Fruit fly (Drosophila melanogaster) whole organism, prepupa: ENCODE results near the gene robl37BC.

ENCODE experiments used
- Blimp-1 ChIP-seq: fragments of 200-800 bp; sonication (Bioruptor generic); optimal IDR thresholded peaks from 3 replicates; lab custom pipeline; 2017; ENCODE audit warnings: missing biosample characterization, missing genetic modification characterization, mild to moderate bottlenecking, moderate library complexity, missing genetic modification reagents
- CG10631 ChIP-seq: fragments of 200-800 bp; sonication (Bioruptor generic); optimal IDR thresholded peaks from 2 replicates; lab custom pipeline; 2016; ENCODE audit warnings: missing biosample characterization, missing genetic modification characterization
- CG10669 ChIP-seq: fragments of 200-800 bp; sonication (Bioruptor generic); optimal IDR thresholded peaks from 3 replicates; lab custom pipeline; 2018; ENCODE audit warnings: missing biosample characterization, mild to moderate bottlenecking, missing genetic modification characterization, moderate library complexity
- CG11294 ChIP-seq: fragments of 200-800 bp; sonication (Bioruptor generic); IDR thresholded peaks from 2 replicates; pipeline ENCODE4 v1.3.6; 2022; ENCODE audit warnings: missing biosample characterization, missing genetic modification characterization
- CG11762 ChIP-seq: fragments of 200-800 bp; sonication (Bioruptor generic); optimal IDR thresholded peaks from 3 replicates; lab custom pipeline; 2016; ENCODE audit warnings: missing biosample characterization, missing genetic modification characterization; ENCODE audit not compliant: insufficient read depth
- CG11902 ChIP-seq: fragments of 200-800 bp; sonication (Bioruptor generic); optimal IDR thresholded peaks from 3 replicates; lab custom pipeline; 2016; ENCODE audit warnings: missing biosample characterization, missing genetic modification characterization
- CG15336 ChIP-seq: fragments of 200-800 bp; sonication (Bioruptor generic); IDR thresholded peaks from 2 replicates; pipeline ENCODE4 v1.3.6; 2022; ENCODE audit warnings: missing biosample characterization, missing genetic modification characterization
- CG16779 ChIP-seq: fragments of 200-800 bp; sonication (Bioruptor generic); optimal IDR thresholded peaks from 3 replicates; lab custom pipeline; 2017; ENCODE audit warnings: missing biosample characterization, mild to moderate bottlenecking, missing genetic modification characterization
- CG3032 ChIP-seq: fragments of 200-800 bp; optimal IDR thresholded peaks from 2 replicates; lab custom pipeline; 2019; ENCODE audit warnings: missing biosample characterization, mild to moderate bottlenecking, missing genetic modification characterization, moderate library complexity
- CG31627 ChIP-seq: fragments of 200-800 bp; sonication (Bioruptor generic); optimal IDR thresholded peaks from 3 replicates; lab custom pipeline; 2016; ENCODE audit warnings: missing biosample characterization, missing genetic modification characterization
- CG32006 ChIP-seq: fragments of 200-800 bp; sonication (Bioruptor generic); optimal IDR thresholded peaks from 3 replicates; lab custom pipeline; 2017; ENCODE audit warnings: missing biosample characterization, mild to moderate bottlenecking, missing genetic modification characterization
- CG34406 ChIP-seq: fragments of 200-800 bp; sonication (Bioruptor generic); optimal IDR thresholded peaks from 3 replicates; lab custom pipeline; 2016; ENCODE audit warnings: missing biosample characterization, missing genetic modification characterization
- CG3919 ChIP-seq: fragments of 200-800 bp; sonication (Bioruptor generic); optimal IDR thresholded peaks from 3 replicates; lab custom pipeline; 2016; ENCODE audit warnings: missing biosample characterization, missing genetic modification characterization
- CG6163 ChIP-seq: fragments of 200-800 bp; sonication (Bioruptor generic); IDR thresholded peaks from 3 replicates; pipeline ENCODE4 v1.3.6; 2022; ENCODE audit warnings: missing biosample characterization, missing genetic modification characterization
- CG6276 ChIP-seq: fragments of 200-800 bp; sonication (Bioruptor generic); optimal IDR thresholded peaks from 2 replicates; lab custom pipeline; 2017; ENCODE audit warnings: missing biosample characterization, mild to moderate bottlenecking, missing genetic modification characterization
- CG6792 ChIP-seq: fragments of 200-800 bp; sonication (Bioruptor generic); optimal IDR thresholded peaks from 3 replicates; lab custom pipeline; 2016; ENCODE audit warnings: missing biosample characterization, missing genetic modification characterization
- CG6854 ChIP-seq: fragments of 200-800 bp; sonication (Bioruptor generic); optimal IDR thresholded peaks from 2 replicates; lab custom pipeline; 2017; ENCODE audit warnings: missing biosample characterization, mild to moderate bottlenecking, missing genetic modification characterization
- CG7368 ChIP-seq: fragments of 200-800 bp; sonication (Bioruptor generic); optimal IDR thresholded peaks from 3 replicates; lab custom pipeline; 2016; ENCODE audit warnings: missing biosample characterization, missing genetic modification characterization
- CG8319 ChIP-seq: fragments of 200-800 bp; sonication (Bioruptor generic); optimal IDR thresholded peaks from 3 replicates; lab custom pipeline; 2016; ENCODE audit warnings: missing biosample characterization, missing genetic modification characterization
- CG8632 ChIP-seq: fragments of 200-800 bp; sonication (Bioruptor generic); optimal IDR thresholded peaks from 3 replicates; lab custom pipeline; 2016; ENCODE audit warnings: missing biosample characterization, missing genetic modification characterization
- Eip75B ChIP-seq: fragments of 200-800 bp; sonication (Bioruptor generic); optimal IDR thresholded peaks from 3 replicates; lab custom pipeline; 2016; ENCODE audit warnings: missing biosample characterization, missing genetic modification characterization
- Eip78C ChIP-seq: fragments of 200-800 bp; sonication (Bioruptor generic); peaks from one replicate; lab custom pipeline; 2016; ENCODE audit warnings: missing biosample characterization, missing genetic modification characterization
- Ets21C ChIP-seq: fragments of 200-800 bp; sonication (Bioruptor generic); optimal IDR thresholded peaks from 3 replicates; lab custom pipeline; 2016; ENCODE audit warnings: missing biosample characterization, missing genetic modification characterization
- Ets96B ChIP-seq: fragments of 200-800 bp; optimal IDR thresholded peaks from 2 replicates; lab custom pipeline; 2019; ENCODE audit warnings: missing biosample characterization, mild to moderate bottlenecking, missing genetic modification characterization, moderate library complexity
- Hr38 ChIP-seq: sonication (Bioruptor generic); optimal IDR thresholded peaks from 2 replicates; lab custom pipeline; 2016; ENCODE audit warnings: missing biosample characterization, missing genetic modification characterization
- Hr39 ChIP-seq: fragments of 200-800 bp; sonication (Bioruptor generic); optimal IDR thresholded peaks from 2 replicates; lab custom pipeline; 2016; ENCODE audit warnings: missing biosample characterization, missing genetic modification characterization
- Met ChIP-seq: fragments of 200-800 bp; sonication (Bioruptor generic); optimal IDR thresholded peaks from 3 replicates; lab custom pipeline; 2016; ENCODE audit warnings: missing biosample characterization, missing genetic modification characterization
- Smox ChIP-seq: fragments of 200-800 bp; sonication (Bioruptor generic); optimal IDR thresholded peaks from 3 replicates; lab custom pipeline; 2016; ENCODE audit warnings: missing biosample characterization, missing genetic modification characterization
- Sox102F ChIP-seq: fragments of 200-800 bp; sonication (Bioruptor generic); optimal IDR thresholded peaks from 2 replicates; lab custom pipeline; 2016; ENCODE audit warnings: missing biosample characterization, mild to moderate bottlenecking, missing genetic modification characterization
- Sox14 ChIP-seq: fragments of 200-800 bp; sonication (Bioruptor generic); optimal IDR thresholded peaks from 3 replicates; lab custom pipeline; 2016; ENCODE audit warnings: missing biosample characterization, missing genetic modification characterization
- achi ChIP-seq: fragments of 200-800 bp; sonication (Bioruptor generic); optimal IDR thresholded peaks from 3 replicates; lab custom pipeline; 2016; ENCODE audit warnings: missing biosample characterization, missing genetic modification characterization
- acj6 ChIP-seq: fragments of 200-800 bp; sonication (Bioruptor generic); optimal IDR thresholded peaks from 3 replicates; lab custom pipeline; 2016; ENCODE audit warnings: missing biosample characterization, missing genetic modification characterization
- cyc ChIP-seq: fragments of 200-800 bp; sonication (Bioruptor generic); optimal IDR thresholded peaks from 3 replicates; lab custom pipeline; 2016; ENCODE audit warnings: missing biosample characterization, missing genetic modification characterization
- dsx ChIP-seq: fragments of 200-800 bp; optimal IDR thresholded peaks from 3 replicates; lab custom pipeline; 2019; ENCODE audit warnings: missing biosample characterization, mild to moderate bottlenecking, missing genetic modification characterization, moderate library complexity; ENCODE audit not compliant: poor library complexity, severe bottlenecking
- eg ChIP-seq: fragments of 200-800 bp; sonication (Bioruptor generic); IDR thresholded peaks from 3 replicates; pipeline ENCODE4 v1.3.6; 2022; ENCODE audit warnings: missing biosample characterization, missing genetic modification characterization
- esn ChIP-seq: fragments of 200-800 bp; sonication (Bioruptor generic); optimal IDR thresholded peaks from 2 replicates; lab custom pipeline; 2016; ENCODE audit warnings: missing biosample characterization, mild to moderate bottlenecking, missing genetic modification characterization, moderate library complexity
- fd59A ChIP-seq: fragments of 200-800 bp; sonication (Bioruptor generic); optimal IDR thresholded peaks from 2 replicates; lab custom pipeline; 2017; ENCODE audit warnings: missing biosample characterization, mild to moderate bottlenecking, missing genetic modification characterization, missing genetic modification reagents
- fd85E ChIP-seq: fragments of 200-800 bp; sonication (Bioruptor generic); optimal IDR thresholded peaks from 3 replicates; lab custom pipeline; 2016; ENCODE audit warnings: missing biosample characterization, missing genetic modification characterization
- fkh ChIP-seq: fragments of 200-800 bp; sonication (Bioruptor generic); optimal IDR thresholded peaks from 3 replicates; lab custom pipeline; 2017; ENCODE audit warnings: missing biosample characterization, mild to moderate bottlenecking, missing genetic modification characterization, moderate library complexity
- pdm3 ChIP-seq: fragments of 200-800 bp; sonication (Bioruptor generic); optimal IDR thresholded peaks from 3 replicates; lab custom pipeline; 2016; ENCODE audit warnings: missing biosample characterization, missing genetic modification characterization
- salr ChIP-seq, 2 experiments: fragments of 200-800 bp; sonication (Bioruptor generic); optimal IDR thresholded peaks; 3 replicates each; lab custom pipeline; 2016 to 2018; ENCODE audit warnings: missing biosample characterization in 2 of 2, missing genetic modification characterization in 2 of 2, mild to moderate bottlenecking in 1 of 2
- spab ChIP-seq: fragments of 200-800 bp; sonication (Bioruptor generic); optimal IDR thresholded peaks from 2 replicates; lab custom pipeline; 2017; ENCODE audit warnings: missing biosample characterization, mild to moderate bottlenecking, missing genetic modification characterization, missing genetic modification reagents
- ss ChIP-seq, 2 experiments: fragments of 200-800 bp; sonication (Bioruptor generic); optimal IDR thresholded peaks; 2 replicates in 1 of 2; 3 replicates in 1 of 2; lab custom pipeline; 2017 to 2018; ENCODE audit warnings: mild to moderate bottlenecking in 2 of 2, missing biosample characterization in 2 of 2, missing genetic modification characterization in 2 of 2, moderate library complexity in 1 of 2
- topi ChIP-seq: fragments of 200-800 bp; sonication (Bioruptor generic); optimal IDR thresholded peaks from 3 replicates; lab custom pipeline; 2016; ENCODE audit warnings: missing biosample characterization, missing genetic modification characterization
- vri ChIP-seq: fragments of 200-800 bp; sonication (Bioruptor generic); optimal IDR thresholded peaks from 3 replicates; lab custom pipeline; 2016; ENCODE audit warnings: missing biosample characterization, mild to moderate bottlenecking, missing genetic modification characterization

Gene robl37BC

DNA sequence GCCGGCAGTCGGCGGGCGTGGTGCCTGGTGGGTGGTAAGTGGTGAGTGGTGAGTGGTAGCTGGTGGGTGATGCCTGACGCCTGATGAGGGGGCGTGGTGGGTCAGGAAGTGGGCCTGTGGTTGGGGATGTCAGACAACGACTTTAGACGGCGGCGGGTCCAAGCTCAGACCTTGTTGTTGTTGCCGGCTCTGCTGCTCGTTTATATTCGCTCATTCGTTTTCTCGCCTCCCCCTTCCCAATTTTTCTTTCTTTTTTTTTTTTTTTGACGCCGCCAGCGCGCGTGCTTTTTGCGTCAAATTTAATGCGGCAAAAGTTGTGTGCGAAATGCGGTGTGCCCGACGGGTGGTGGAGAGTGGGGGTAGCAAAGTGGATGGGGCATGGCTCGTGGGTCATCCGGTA lies 9.0 kb downstream of the robl37BC start:
- TF ChIP-seq Ets96B (tag; lab: Kevin White, UChicago): no peak
- TF ChIP-seq CG11294 (GFP tag; lab: Robert Waterston, UW): no peak
- TF ChIP-seq Sox14 (GFP tag; lab: Kevin White, UChicago): no peak
- no peak for TF ChIP-seq CG31627 (GFP tag; lab: Kevin White, UChicago)
- no peak for TF ChIP-seq spab (GFP tag; lab: Kevin White, UChicago)
- TF ChIP-seq Blimp-1 (GFP tag; lab: Kevin White, UChicago): no peak
- TF ChIP-seq CG16779: no peak
- no peak for TF ChIP-seq CG6276 (GFP tag; lab: Kevin White, UChicago)
- TF ChIP-seq CG3032 (tag; lab: Kevin White, UChicago): no peak
- TF ChIP-seq CG7368: no peak
- no peak for TF ChIP-seq Hr38 (GFP tag; lab: Kevin White, UChicago)
- no peak for TF ChIP-seq Ets21C
- no peak for TF ChIP-seq CG15336 (GFP tag; lab: Robert Waterston, UW)
- TF ChIP-seq acj6 (GFP tag; lab: Kevin White, UChicago): no peak
- TF ChIP-seq, all 60 proteins: peak for 0

- TF ChIP-seq CG3919 (GFP tag; lab: Kevin White, UChicago) (peak; percentile 80), CG15336 (GFP tag; lab: Robert Waterston, UW) (peak; percentile 84), CG3032 (tag; lab: Kevin White, UChicago) (peak; percentile 90), spab (GFP tag; lab: Kevin White, UChicago) (peak; percentile 84), topi (GFP tag; lab: Kevin White, UChicago) (peak; percentile 81), esn (GFP tag; lab: Kevin White, UChicago) (peak; percentile 88), CG34406 (peak; percentile 80), Sox102F (peak; percentile 85), Blimp-1 (GFP tag; lab: Kevin White, UChicago) (peak; percentile 61), fd85E (GFP tag; lab: Kevin White, UChicago) (peak; percentile 1), CG6854 (GFP tag; lab: Kevin White, UChicago) (peak; percentile 61), CG8319 (GFP tag; lab: Kevin White, UChicago) (peak; percentile 56), fd59A (GFP tag; lab: Kevin White, UChicago) (peak; percentile 87), cyc (GFP tag; lab: Kevin White, UChicago) (peak; percentile 71), Sox14 (GFP tag; lab: Kevin White, UChicago) (peak; percentile 88), acj6 (GFP tag; lab: Kevin White, UChicago) (peak; percentile 81), ss (GFP tag; optimal IDR thresholded peaks at IDR 0.05; lab: Kevin White, UChicago) (peak; percentile 92 to 96), CG31627 (GFP tag; lab: Kevin White, UChicago) (peak; percentile 72), achi (peak; percentile 87), eg (GFP tag; lab: Robert Waterston, UW) (peak; percentile 53; the same call in 2 of the 3 replicates), Smox (GFP tag; lab: Kevin White, UChicago) (peak; percentile 78), dsx (GFP tag; lab: Kevin White, UChicago) (peak; percentile 84), CG10631 (peak; percentile 84), CG10669 (peak; percentile 84), CG32006 (GFP tag; lab: Kevin White, UChicago) (peak; percentile 89), CG6792 (peak; percentile 82), CG6163 (GFP tag; lab: Robert Waterston, UW) (peak; percentile 66; the same call in 2 of the 3 replicates), CG11294 (GFP tag; lab: Robert Waterston, UW) (no peak; the same call in 1 of the 2 replicates), CG8632 (GFP tag; lab: Kevin White, UChicago) (peak; percentile 84), Hr39 (GFP tag; lab: Kevin White, UChicago) (peak; percentile 67), Eip75B (peak; percentile 78), Met (GFP tag; lab: Kevin White, UChicago) (peak; percentile 84), CG6276 (GFP tag; lab: Kevin White, UChicago) (peak; percentile 72), pdm3 (GFP tag; lab: Kevin White, UChicago) (peak; percentile 84), Eip78C (GFP tag; lab: Kevin White, UChicago) (peak; percentile 97), CG11762 (GFP tag; lab: Kevin White, UChicago) (peak; percentile 57), salr (GFP tag; optimal IDR thresholded peaks at IDR 0.05; lab: Kevin White, UChicago) (peak; percentile 54 to 82), fkh (peak; percentile 29), CG7368 (peak; percentile 53), Ets21C (peak; percentile 65), CG11902 (peak; percentile 66), vri (GFP tag; lab: Kevin White, UChicago) (peak; percentile 68)
These were observed 10.9 kb downstream of the robl37BC start for dm6 chr2L:19021278-19022220.
